Worm (Caenorhabditis elegans) whole organism, mixed stage, embryonic: ENCODE data around the gene F38B6.6.

Experiments used
- ces-1 ChIP-seq: fragments of 150-350 bp; optimal IDR thresholded peaks from 2 replicates; lab custom pipeline; 2014; ENCODE audit warnings: missing biosample characterization, missing genetic modification reagents, missing genetic modification characterization
- cnd-1 ChIP-seq: fragments of 200-800 bp; sonication (Bioruptor generic); optimal IDR thresholded peaks from 2 replicates; lab custom pipeline; 2018; ENCODE audit warnings: mild to moderate bottlenecking, missing genetic modification characterization, missing compliant biosample characterization
- hlh-1 ChIP-seq: fragments of 150-350 bp; optimal IDR thresholded peaks from 2 replicates; lab custom pipeline; 2014; ENCODE audit warnings: missing biosample characterization, missing genetic modification reagents, missing genetic modification characterization
- mls-2 ChIP-seq: sonication (generic microtip); optimal IDR thresholded peaks from 2 replicates; lab custom pipeline; 2016; ENCODE audit warnings: mild to moderate bottlenecking, missing genetic modification characterization, moderate library complexity, missing compliant biosample characterization
- nhr-12 ChIP-seq: fragments of 150-350 bp; optimal IDR thresholded peaks from 2 replicates; lab custom pipeline; 2014; ENCODE audit warnings: missing biosample characterization, missing genetic modification characterization
- snpc-4 ChIP-seq: fragments of 150-350 bp; optimal IDR thresholded peaks from 2 replicates; lab custom pipeline; 2014; ENCODE audit warnings: missing biosample characterization, missing genetic modification characterization
- sptf-1 ChIP-seq: sonication (generic microtip); optimal IDR thresholded peaks from 2 replicates; lab custom pipeline; 2017; ENCODE audit warnings: mild to moderate bottlenecking, missing genetic modification characterization, moderate library complexity, missing compliant biosample characterization
- unc-120 ChIP-seq: sonication (generic microtip); optimal IDR thresholded peaks from 2 replicates; lab custom pipeline; 2017; ENCODE audit warnings: missing genetic modification characterization, missing compliant biosample characterization; ENCODE audit not compliant: poor library complexity, severe bottlenecking
- unc-62 ChIP-seq: fragments of 150-350 bp; optimal IDR thresholded peaks from 2 replicates; lab custom pipeline; 2014; ENCODE audit warnings: missing biosample characterization, missing genetic modification reagents, missing genetic modification characterization

ce11 chrX:6654139-6654538, 35.7 kb downstream of the F38B6.6 start:
- TF ChIP-seq sptf-1 (tag; lab: Kevin White, UChicago) (no peak), snpc-4 (tag; lab: Kevin White, UChicago) (no peak), hlh-1 (tag; lab: Kevin White, UChicago) (no peak), ces-1 (GFP tag; lab: Kevin White, UChicago) (no peak), unc-62 (GFP tag; lab: Kevin White, UChicago) (no peak), nhr-12 (tag; lab: Kevin White, UChicago) (no peak), cnd-1 (tag; lab: Kevin White, UChicago) (no peak), mls-2 (tag; lab: Kevin White, UChicago) (no peak), unc-120 (tag; lab: Kevin White, UChicago) (no peak)
